Fruit fly (Drosophila melanogaster): ENCODE results near the gene CG13308.

- TF ChIP-seq CG6808 (GFP tag; optimal IDR thresholded peaks at IDR 0.05) (no peak), CG6854 (GFP tag; optimal IDR thresholded peaks at IDR 0.05) (no peak), Eip78C (GFP tag) (no peak), CG4318 (GFP tag; optimal IDR thresholded peaks at IDR 0.05) (no peak), Eip75B (GFP tag; optimal IDR thresholded peaks at IDR 0.05) (no peak), OdsH (GFP tag; optimal IDR thresholded peaks at IDR 0.05) (no peak), Ets21C (GFP tag; optimal IDR thresholded peaks at IDR 0.05) (no peak), Blimp-1 (GFP tag; optimal IDR thresholded peaks at IDR 0.05) (no peak)
Measured at dm6 chr3L:8851950-8852349, 43.6 kb downstream of the CG13308 start.
